Fruit fly (Drosophila melanogaster) whole organism, embryonic: ENCODE results near the gene Cpr.
A peak's percentile ranks its signal among the peaks of the same experiment; 100 is the strongest.

Experiments used
- Awh ChIP-seq: fragments of 200-800 bp; sonication (Bioruptor generic); IDR thresholded peaks from 2 replicates; pipeline ENCODE4, ENCODE4 v1.3.6; 2022; ENCODE audit warnings: missing biosample characterization, missing genetic modification characterization
- BtbVII ChIP-seq: fragments of 200-800 bp; sonication (Bioruptor generic); optimal IDR thresholded peaks from 3 replicates; lab custom pipeline; 2017; ENCODE audit warnings: missing biosample characterization, mild to moderate bottlenecking, missing genetic modification characterization
- Bteb2 ChIP-seq: fragments of 200-800 bp; sonication (Bioruptor generic); optimal IDR thresholded peaks from 2 replicates; lab custom pipeline; 2016; ENCODE audit warnings: missing biosample characterization, missing genetic modification characterization
- CG10654 ChIP-seq: fragments of 200-800 bp; sonication (Bioruptor generic); optimal IDR thresholded peaks from 2 replicates; lab custom pipeline; 2016; ENCODE audit warnings: missing biosample characterization, missing genetic modification characterization
- CG12236 ChIP-seq: fragments of 200-800 bp; sonication (Bioruptor generic); optimal IDR thresholded peaks from 2 replicates; lab custom pipeline; 2016; ENCODE audit warnings: missing biosample characterization, missing genetic modification characterization
- CG12299 ChIP-seq: fragments of 200-800 bp; sonication (Bioruptor generic); optimal IDR thresholded peaks from 2 replicates; lab custom pipeline; 2018; ENCODE audit warnings: missing biosample characterization, mild to moderate bottlenecking, missing genetic modification characterization
- CG14667 ChIP-seq: fragments of 200-800 bp; sonication (Bioruptor generic); IDR thresholded peaks from 2 replicates; pipeline ENCODE4 v1.3.6; 2022; ENCODE audit warnings: missing biosample characterization, missing genetic modification characterization
- CG15011 ChIP-seq: fragments of 200-800 bp; sonication (Bioruptor generic); optimal IDR thresholded peaks from 3 replicates; lab custom pipeline; 2018; ENCODE audit warnings: missing biosample characterization, mild to moderate bottlenecking, missing genetic modification characterization
- CG15696 ChIP-seq: fragments of 200-800 bp; sonication (Bioruptor generic); optimal IDR thresholded peaks from 2 replicates; lab custom pipeline; 2019; ENCODE audit warnings: missing biosample characterization, mild to moderate bottlenecking, missing genetic modification characterization, moderate library complexity
- CG2129 ChIP-seq: fragments of 200-800 bp; sonication (Bioruptor generic); IDR thresholded peaks from 2 replicates; pipeline ENCODE4 v1.3.6; 2022; ENCODE audit warnings: missing biosample characterization, missing genetic modification characterization; ENCODE audit not compliant: partially characterized antibody
- CG2678 ChIP-seq: fragments of 200-800 bp; sonication (Bioruptor generic); optimal IDR thresholded peaks from 3 replicates; lab custom pipeline; 2019; ENCODE audit warnings: missing biosample characterization, mild to moderate bottlenecking, missing genetic modification characterization, moderate library complexity
- CG32772 ChIP-seq: fragments of 200-800 bp; sonication (Bioruptor generic); IDR thresholded peaks from 2 replicates; pipeline ENCODE4 v1.3.6; 2022; ENCODE audit warnings: missing biosample characterization, missing genetic modification characterization
- CG34376 ChIP-seq: fragments of 200-800 bp; sonication (Bioruptor generic); optimal IDR thresholded peaks from 2 replicates; lab custom pipeline; 2018; ENCODE audit warnings: missing biosample characterization, mild to moderate bottlenecking, missing genetic modification characterization
- CG5245 ChIP-seq: fragments of 200-800 bp; sonication (Bioruptor generic); optimal IDR thresholded peaks from 3 replicates; lab custom pipeline; 2016; ENCODE audit warnings: missing biosample characterization, missing genetic modification characterization
- CG7963 ChIP-seq: fragments of 200-800 bp; sonication (Bioruptor generic); IDR thresholded peaks from 3 replicates; pipeline ENCODE4 v1.3.6; 2022; ENCODE audit warnings: missing biosample characterization, missing genetic modification characterization; ENCODE audit not compliant: partially characterized antibody
- Drgx ChIP-seq: fragments of 200-800 bp; sonication (Bioruptor generic); IDR thresholded peaks from 2 replicates; pipeline ENCODE4 v1.3.6; 2022; ENCODE audit warnings: missing biosample characterization, missing genetic modification characterization
- Hey ChIP-seq: fragments of 200-800 bp; sonication (Bioruptor generic); optimal IDR thresholded peaks from 3 replicates; lab custom pipeline; 2018; ENCODE audit warnings: missing biosample characterization, mild to moderate bottlenecking, missing genetic modification characterization
- HmgD ChIP-seq: fragments of 200-800 bp; sonication (Bioruptor generic); optimal IDR thresholded peaks from 3 replicates; lab custom pipeline; 2016; ENCODE audit warnings: missing biosample characterization, missing genetic modification characterization
- HmgZ ChIP-seq: fragments of 200-800 bp; sonication (Bioruptor generic); optimal IDR thresholded peaks from 2 replicates; lab custom pipeline; 2018; ENCODE audit warnings: missing biosample characterization, mild to moderate bottlenecking, missing genetic modification characterization
- Lpt ChIP-seq: fragments of >200 bp; optimal IDR thresholded peaks from 2 replicates; lab custom pipeline; 2018; ENCODE audit warnings: missing biosample characterization, missing genetic modification characterization
- Neu2 ChIP-seq: fragments of 200-800 bp; sonication (Bioruptor generic); optimal IDR thresholded peaks from 3 replicates; lab custom pipeline; 2016; ENCODE audit warnings: missing biosample characterization, missing genetic modification characterization, borderline replicate concordance
- Nf-YA ChIP-seq: fragments of 200-800 bp; sonication (Bioruptor generic); IDR thresholded peaks from 2 replicates; pipeline ENCODE4 v1.3.6; 2022; ENCODE audit warnings: missing biosample characterization, missing genetic modification characterization
- abd-A ChIP-seq: fragments of 200-800 bp; sonication (Bioruptor generic); optimal IDR thresholded peaks from 3 replicates; lab custom pipeline; 2019; ENCODE audit warnings: missing biosample characterization, mild to moderate bottlenecking, missing genetic modification characterization, moderate library complexity
- ac ChIP-seq: fragments of 200-800 bp; sonication (Bioruptor generic); optimal IDR thresholded peaks from 3 replicates; lab custom pipeline; 2017; ENCODE audit warnings: missing biosample characterization, mild to moderate bottlenecking, missing genetic modification characterization
- br ChIP-seq: fragments of >200 bp; optimal IDR thresholded peaks from 2 replicates; lab custom pipeline; 2017
- cad ChIP-seq: fragments of >200 bp; optimal IDR thresholded peaks from 2 replicates; lab custom pipeline; 2017; ENCODE audit warnings: missing biosample characterization, missing genetic modification characterization
- ci ChIP-seq: fragments of 200-800 bp; sonication (Bioruptor generic); IDR thresholded peaks from 3 replicates; pipeline ENCODE4 v1.3.6; 2022; ENCODE audit warnings: missing biosample characterization, missing genetic modification characterization
- crol ChIP-seq: fragments of 200-800 bp; sonication (Bioruptor generic); IDR thresholded peaks from 2 replicates; pipeline ENCODE4 v1.3.6; 2022; ENCODE audit warnings: missing biosample characterization, missing genetic modification characterization
- dmrt11E ChIP-seq: fragments of 200-800 bp; sonication (Bioruptor generic); optimal IDR thresholded peaks from 3 replicates; lab custom pipeline; 2018; ENCODE audit warnings: missing biosample characterization, mild to moderate bottlenecking, missing genetic modification characterization, moderate library complexity
- eve ChIP-seq, 2 experiments: fragments of >200 bp; optimal IDR thresholded peaks; 2 replicates each; lab custom pipeline; 2017; ENCODE audit warnings: missing biosample characterization in 2 of 2, missing genetic modification characterization in 2 of 2
- ewg ChIP-seq: fragments of 200-800 bp; sonication (Bioruptor generic); optimal IDR thresholded peaks from 3 replicates; lab custom pipeline; 2017; ENCODE audit warnings: mild to moderate bottlenecking, missing biosample characterization, missing genetic modification reagents, missing genetic modification characterization
- fd64A ChIP-seq: fragments of 200-800 bp; sonication (Bioruptor generic); optimal IDR thresholded peaks from 3 replicates; lab custom pipeline; 2018; ENCODE audit warnings: missing biosample characterization, mild to moderate bottlenecking, missing genetic modification characterization
- gcm2 ChIP-seq: fragments of 200-800 bp; sonication (Bioruptor generic); optimal IDR thresholded peaks from 2 replicates; lab custom pipeline; 2016; ENCODE audit warnings: missing biosample characterization, missing genetic modification characterization
- grn ChIP-seq: fragments of 200-800 bp; sonication (Bioruptor generic); optimal IDR thresholded peaks from 3 replicates; lab custom pipeline; 2017; ENCODE audit warnings: missing biosample characterization, missing genetic modification characterization
- hkb ChIP-seq, 2 experiments: fragments of 200-800 bp in 1 of 2; fragments of >200 bp in 1 of 2; sonication (Bioruptor generic) in 1 of 2; IDR thresholded peaks in 1 of 2; optimal IDR thresholded peaks in 1 of 2; 2 replicates each; pipeline versions ENCODE4 v1.3.6 to Lab custom; 2017 to 2022; ENCODE audit warnings: missing biosample characterization in 1 of 2, missing genetic modification characterization in 1 of 2
- ind ChIP-seq: fragments of 200-800 bp; sonication (Bioruptor generic); optimal IDR thresholded peaks from 3 replicates; lab custom pipeline; 2016; ENCODE audit warnings: missing biosample characterization, missing genetic modification characterization
- kni ChIP-seq: fragments of 200-800 bp; sonication (Bioruptor generic); optimal IDR thresholded peaks from 3 replicates; lab custom pipeline; 2017; ENCODE audit warnings: mild to moderate bottlenecking, missing biosample characterization, missing genetic modification reagents, missing genetic modification characterization
- lilli ChIP-seq: fragments of 200-800 bp; sonication (Bioruptor generic); optimal IDR thresholded peaks from 3 replicates; lab custom pipeline; 2016; ENCODE audit warnings: missing biosample characterization, missing genetic modification characterization
- lov ChIP-seq, 2 experiments: fragments of 200-800 bp in 1 of 2; fragments of >200 bp in 1 of 2; sonication (Bioruptor generic) in 1 of 2; IDR thresholded peaks in 1 of 2; optimal IDR thresholded peaks in 1 of 2; 2 replicates in 1 of 2; 3 replicates in 1 of 2; pipeline versions ENCODE4 v1.3.6 to Lab custom; 2017 to 2022; ENCODE audit warnings: missing biosample characterization in 1 of 2, missing genetic modification characterization in 1 of 2
- mam ChIP-seq: fragments of 200-800 bp; sonication (Bioruptor generic); optimal IDR thresholded peaks from 3 replicates; lab custom pipeline; 2016; ENCODE audit warnings: missing biosample characterization, missing genetic modification characterization
- onecut ChIP-seq: fragments of 200-800 bp; sonication (Bioruptor generic); IDR thresholded peaks from 2 replicates; pipeline ENCODE4 v1.3.6; 2022; ENCODE audit warnings: missing biosample characterization, missing genetic modification characterization
- peb ChIP-seq: fragments of 200-800 bp; sonication (Bioruptor generic); IDR thresholded peaks from 2 replicates; pipeline ENCODE4 v1.3.6; 2022; ENCODE audit warnings: missing biosample characterization, missing genetic modification characterization
- phol ChIP-seq: fragments of 200-800 bp; sonication (Bioruptor generic); optimal IDR thresholded peaks from 3 replicates; lab custom pipeline; 2018; ENCODE audit warnings: missing biosample characterization, mild to moderate bottlenecking, missing genetic modification characterization, moderate library complexity
- rib ChIP-seq: fragments of 200-800 bp; sonication (Bioruptor generic); IDR thresholded peaks from 2 replicates; pipeline ENCODE4 v1.3.6; 2022; ENCODE audit warnings: missing biosample characterization, missing genetic modification characterization
- ro ChIP-seq: fragments of 200-800 bp; sonication (Bioruptor generic); IDR thresholded peaks from 2 replicates; pipeline ENCODE4 v1.3.6; 2022; ENCODE audit warnings: missing biosample characterization, missing genetic modification characterization
- sens ChIP-seq: fragments of 200-800 bp; sonication (Bioruptor generic); peaks from one replicate; lab custom pipeline; 2016; ENCODE audit warnings: missing biosample characterization, missing genetic modification characterization
- tx ChIP-seq: fragments of 200-800 bp; sonication (Bioruptor generic); optimal IDR thresholded peaks from 2 replicates; lab custom pipeline; 2016; ENCODE audit warnings: missing biosample characterization, missing genetic modification characterization
- unc-4 ChIP-seq: fragments of 200-800 bp; sonication (Bioruptor generic); IDR thresholded peaks from 2 replicates; pipeline ENCODE4 v1.3.6; 2022; ENCODE audit warnings: missing biosample characterization, missing genetic modification characterization; ENCODE audit not compliant: partially characterized antibody
- unpg ChIP-seq: fragments of 200-800 bp; sonication (Bioruptor generic); optimal IDR thresholded peaks from 3 replicates; lab custom pipeline; 2018; ENCODE audit warnings: missing biosample characterization, mild to moderate bottlenecking, missing genetic modification characterization, moderate library complexity
- wdn ChIP-seq: fragments of 200-800 bp; sonication (Bioruptor generic); IDR thresholded peaks from 2 replicates; pipeline ENCODE4 v1.3.6; 2022; ENCODE audit warnings: missing biosample characterization, missing genetic modification characterization
- wek ChIP-seq: fragments of 200-800 bp; sonication (Bioruptor generic); optimal IDR thresholded peaks from 3 replicates; lab custom pipeline; 2018; ENCODE audit warnings: missing biosample characterization, mild to moderate bottlenecking, missing genetic modification characterization, moderate library complexity

Cpr gene

DNA sequence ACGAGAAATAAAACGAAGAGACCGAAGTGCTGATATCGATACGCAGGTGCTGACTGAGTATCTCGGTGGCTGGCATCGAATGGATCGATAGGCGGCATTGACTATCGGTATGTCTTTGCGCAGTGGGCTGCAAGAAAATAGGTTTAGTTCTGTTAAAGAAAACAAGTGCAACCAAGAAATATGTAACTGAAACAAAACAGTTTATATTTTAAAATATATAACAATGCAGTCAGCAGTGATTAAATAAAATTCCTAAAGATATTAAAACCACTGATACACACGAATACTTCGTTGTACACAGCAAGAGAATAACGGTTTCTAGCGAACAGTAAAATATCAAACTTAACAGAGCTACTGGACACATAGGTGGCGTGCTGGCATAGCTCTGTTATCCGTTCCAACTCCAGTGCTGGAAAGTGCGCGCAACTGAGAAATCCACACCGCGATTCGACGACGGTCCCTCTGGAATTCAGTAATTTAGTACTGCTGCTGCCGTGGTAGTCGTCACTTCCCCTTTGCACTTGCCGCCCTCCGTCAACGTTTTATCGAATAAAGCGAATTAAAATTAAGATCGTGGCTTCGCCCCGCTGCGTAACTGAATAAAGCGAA is at the start of gene Cpr, which contains the start of gene Pez (continued):
- TF ChIP-seq CG2129: peak; percentile 64; the same call in 1 of the 2 replicates
- TF ChIP-seq unc-4: peak; percentile 70
- no peak for TF ChIP-seq CG12236 (GFP tag; lab: Kevin White, UChicago)
- peak; percentile 27; the same call in 1 of the 2 replicates for TF ChIP-seq wdn (GFP tag; lab: Robert Waterston, UW)
- TF ChIP-seq lov (optimal IDR thresholded peaks at IDR 0.05; lab: Kevin White, UChicago): no peak
- TF ChIP-seq lov (GFP tag; IDR thresholded peaks at IDR 0.05; lab: Robert Waterston, UW): no peak
- TF ChIP-seq cad (GFP tag; lab: Kevin White, UChicago): no peak
- TF ChIP-seq lilli (GFP tag; lab: Kevin White, UChicago): peak; percentile 39
- TF ChIP-seq ac (GFP tag; lab: Kevin White, UChicago): no peak
- TF ChIP-seq mam (GFP tag; lab: Kevin White, UChicago): peak; percentile 35
- TF ChIP-seq kni (GFP tag; lab: Kevin White, UChicago): no peak
- peak; percentile 37 for TF ChIP-seq ind (GFP tag; lab: Kevin White, UChicago)
- TF ChIP-seq CG7963 (GFP tag; lab: Robert Waterston, UW): peak; percentile 79
- no peak for TF ChIP-seq eve (GFP tag; optimal IDR thresholded peaks at IDR 0.05; lab: Kevin White, UChicago)
- no peak for TF ChIP-seq peb (GFP tag; lab: Robert Waterston, UW)
- no peak for TF ChIP-seq BtbVII (GFP tag; lab: Kevin White, UChicago)
- no peak for TF ChIP-seq Neu2 (GFP tag; lab: Kevin White, UChicago)
- TF ChIP-seq Hey (tag; lab: Kevin White, UChicago): no peak
- TF ChIP-seq onecut (GFP tag; lab: Robert Waterston, UW): peak; percentile 37; the same call in 1 of the 2 replicates
- peak; percentile 19 for TF ChIP-seq ewg (GFP tag; lab: Kevin White, UChicago)
- TF ChIP-seq rib (GFP tag; lab: Robert Waterston, UW): no peak
- no peak for TF ChIP-seq CG12299
- TF ChIP-seq CG14667 (GFP tag; lab: Robert Waterston, UW): no peak
- peak; percentile 42 for TF ChIP-seq hkb (optimal IDR thresholded peaks at IDR 0.05; lab: Kevin White, UChicago)
- TF ChIP-seq hkb (GFP tag; IDR thresholded peaks at IDR 0.05; lab: Robert Waterston, UW): peak; percentile 20
- TF ChIP-seq ci (GFP tag; lab: Robert Waterston, UW): peak; percentile 81
- TF ChIP-seq Lpt: no peak
- TF ChIP-seq sens: peak; percentile 73
- TF ChIP-seq Awh (GFP tag; lab: Robert Waterston, UW): no peak
- 0 out of 2 replicates have a peak, but pooled peaks have one; percentile 11 for TF ChIP-seq Nf-YA (GFP tag; lab: Robert Waterston, UW)
- peak; percentile 52 for TF ChIP-seq HmgZ (tag; lab: Kevin White, UChicago)
- peak; percentile 0 for TF ChIP-seq tx (GFP tag; lab: Kevin White, UChicago)
- TF ChIP-seq CG32772 (GFP tag; lab: Robert Waterston, UW): no peak
- TF ChIP-seq CG5245 (GFP tag; lab: Kevin White, UChicago): no peak
- no peak for TF ChIP-seq CG10654 (GFP tag; lab: Kevin White, UChicago)

DNA sequence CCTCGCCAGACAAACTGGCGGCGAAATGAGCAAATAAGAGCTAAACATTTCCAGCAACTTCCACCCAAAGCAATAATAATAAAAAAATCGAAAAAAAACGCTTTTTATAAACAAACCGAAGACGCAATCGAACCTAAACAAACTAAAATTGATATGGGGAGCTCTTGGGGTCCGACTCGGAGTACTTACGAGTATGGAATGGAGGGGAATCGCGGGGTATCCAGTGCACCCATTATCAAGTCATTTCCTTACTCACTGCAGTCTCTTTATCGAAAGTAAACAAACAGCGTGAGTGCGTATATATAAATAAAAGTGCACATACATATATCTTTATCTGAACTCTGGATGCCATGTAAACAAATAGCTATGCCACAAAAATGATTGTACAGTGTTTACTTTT is 47.0 kb upstream of the Cpr start:
- no peak for TF ChIP-seq br (lab: Kevin White, UChicago)
- peak; percentile 83 for TF ChIP-seq fd64A
- no peak for TF ChIP-seq Drgx
- TF ChIP-seq phol: no peak
- TF ChIP-seq CG32772 (GFP tag; lab: Robert Waterston, UW): peak; percentile 23; the same call in 1 of the 2 replicates
- TF ChIP-seq CG15696: peak; percentile 70
- TF ChIP-seq ro (GFP tag; lab: Robert Waterston, UW): no peak
- TF ChIP-seq crol (GFP tag; lab: Robert Waterston, UW): peak; percentile 91
- peak; percentile 45 for TF ChIP-seq grn
- peak; percentile 20 for TF ChIP-seq wek (GFP tag; lab: Kevin White, UChicago)
- no peak for TF ChIP-seq unpg (GFP tag; lab: Kevin White, UChicago)
- peak; percentile 61 for TF ChIP-seq abd-A (tag; lab: Kevin White, UChicago)
- peak; percentile 17 for TF ChIP-seq CG2678 (tag; lab: Kevin White, UChicago)
- TF ChIP-seq HmgD: no peak
- no peak for TF ChIP-seq CG15011 (GFP tag; lab: Kevin White, UChicago)
- no peak for TF ChIP-seq gcm2 (GFP tag; lab: Kevin White, UChicago)
- no peak for TF ChIP-seq Bteb2
- no peak for TF ChIP-seq CG34376 (GFP tag; lab: Kevin White, UChicago)
- TF ChIP-seq dmrt11E (tag; lab: Kevin White, UChicago): peak; percentile 42
